Worm (Caenorhabditis elegans) whole organism, late embryonic: ENCODE results near the gene ZC477.7.

Experiments used
- elt-2 ChIP-seq: sonication (generic microtip); optimal IDR thresholded peaks from 2 replicates; lab custom pipeline; 2016; ENCODE audit warnings: missing genetic modification reagents, missing genetic modification characterization, missing compliant biosample characterization
- fkh-10 ChIP-seq: fragments of 150-350 bp; optimal IDR thresholded peaks from 2 replicates; lab custom pipeline; 2014; ENCODE audit warnings: missing biosample characterization, missing genetic modification reagents, missing genetic modification characterization
- lin-11 ChIP-seq: fragments of 200-800 bp; sonication (Bioruptor generic); optimal IDR thresholded peaks from 2 replicates; lab custom pipeline; 2018; ENCODE audit warnings: mild to moderate bottlenecking, missing genetic modification characterization, missing compliant biosample characterization
- nhr-11 ChIP-seq: fragments of 150-350 bp; optimal IDR thresholded peaks from 2 replicates; lab custom pipeline; 2014; ENCODE audit warnings: missing biosample characterization, missing genetic modification characterization
- nhr-232 ChIP-seq: sonication (generic microtip); optimal IDR thresholded peaks from 2 replicates; lab custom pipeline; 2016; ENCODE audit warnings: missing genetic modification characterization, missing compliant biosample characterization
- pqm-1 ChIP-seq: sonication (generic microtip); optimal IDR thresholded peaks from 2 replicates; lab custom pipeline; 2016; ENCODE audit warnings: missing genetic modification characterization, missing compliant biosample characterization
- sox-4 ChIP-seq: sonication (generic microtip); optimal IDR thresholded peaks from 2 replicates; lab custom pipeline; 2017; ENCODE audit warnings: mild to moderate bottlenecking, missing genetic modification characterization, inconsistent platforms, missing compliant biosample characterization
- tbx-2 ChIP-seq: sonication (generic microtip); optimal IDR thresholded peaks from 2 replicates; lab custom pipeline; 2016; ENCODE audit warnings: missing genetic modification characterization, missing compliant biosample characterization
- tbx-7 ChIP-seq: sonication (generic microtip); optimal IDR thresholded peaks from 2 replicates; lab custom pipeline; 2016; ENCODE audit warnings: missing genotype, missing genetic modification characterization, missing compliant biosample characterization
- unc-3 ChIP-seq, 2 experiments: fragments of 200-800 bp in 1 of 2; sonication (Bioruptor generic) in 1 of 2; sonication (generic microtip) in 1 of 2; conservative IDR thresholded peaks in 1 of 2; optimal IDR thresholded peaks in 1 of 2; 2 replicates each; pipeline versions ENCODE4 v1.3.6 to Lab custom; 2016 to 2022; ENCODE audit warnings: missing compliant biosample characterization in 2 of 2, missing genetic modification characterization in 2 of 2, missing genetic modification reagents in 1 of 2
- unc-42 ChIP-seq: sonication (generic microtip); optimal IDR thresholded peaks from 2 replicates; lab custom pipeline; 2016; ENCODE audit warnings: missing genotype, missing genetic modification characterization, missing compliant biosample characterization

DNA sequence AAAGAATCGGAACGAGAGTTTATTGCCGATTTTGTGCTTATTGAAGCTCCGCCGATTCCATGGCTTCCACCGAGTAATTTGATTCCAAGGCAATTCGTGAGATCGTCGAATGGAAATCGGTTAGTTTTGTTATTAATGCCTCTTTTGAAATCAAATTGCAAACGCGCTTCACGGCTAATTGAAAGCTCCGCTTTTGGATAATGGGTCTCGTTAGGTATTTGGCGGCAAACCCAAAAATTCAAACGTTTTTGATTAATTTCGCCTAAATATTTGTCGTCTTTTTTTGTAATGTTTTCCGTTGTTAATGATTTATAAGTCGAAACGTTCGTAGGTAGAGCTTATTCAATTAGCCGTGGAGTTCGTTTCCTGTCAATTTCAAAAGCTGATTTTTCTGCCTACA is 48.3 kb upstream of the ZC477.7 start:
- TF ChIP-seq fkh-10 (GFP tag; lab: Kevin White, UChicago): no peak
- no peak for TF ChIP-seq unc-42 (tag; lab: Kevin White, UChicago)
- TF ChIP-seq elt-2 (tag; lab: Kevin White, UChicago): no peak
- TF ChIP-seq sox-4: no peak
- TF ChIP-seq tbx-7 (tag; lab: Kevin White, UChicago): no peak
- TF ChIP-seq unc-3 (GFP tag; conservative IDR thresholded peaks at IDR 0.05; lab: Robert Waterston, UW): no peak
- TF ChIP-seq unc-3 (tag; optimal IDR thresholded peaks at IDR 0.05; lab: Kevin White, UChicago): no peak
- no peak for TF ChIP-seq lin-11
- no peak for TF ChIP-seq nhr-232 (tag; lab: Kevin White, UChicago)
- no peak for TF ChIP-seq nhr-11 (tag; lab: Kevin White, UChicago)
- no peak for TF ChIP-seq pqm-1 (tag; lab: Kevin White, UChicago)
- TF ChIP-seq tbx-2 (tag; lab: Kevin White, UChicago): no peak
